Worm (Caenorhabditis elegans) whole organism, L2 larva: ENCODE data around the gene F54H12.8.

Experiments used
- F13H6.1 ChIP-seq: sonication (generic microtip); optimal IDR thresholded peaks from 2 replicates; lab custom pipeline; 2016; ENCODE audit warnings: missing genetic modification characterization, missing compliant biosample characterization
- R02D3.7 ChIP-seq: fragments of 150-350 bp; optimal IDR thresholded peaks from 2 replicates; lab custom pipeline; 2014; ENCODE audit warnings: missing biosample characterization, missing genetic modification characterization
- Y55F3AM.14 ChIP-seq: fragments of 200-800 bp; sonication (Bioruptor generic); optimal IDR thresholded peaks from 2 replicates; lab custom pipeline; 2018; ENCODE audit warnings: mild to moderate bottlenecking, missing genetic modification characterization, missing compliant biosample characterization
- ZK546.5 ChIP-seq: sonication (generic microtip); optimal IDR thresholded peaks from 2 replicates; lab custom pipeline; 2017; ENCODE audit warnings: missing biosample characterization, missing genetic modification characterization
- alr-1 ChIP-seq: fragments of 150-350 bp; optimal IDR thresholded peaks from 2 replicates; lab custom pipeline; 2014; ENCODE audit warnings: missing biosample characterization, missing genetic modification characterization
- aly-2 ChIP-seq: fragments of 150-350 bp; optimal IDR thresholded peaks from 2 replicates; lab custom pipeline; 2014; ENCODE audit warnings: missing biosample characterization, missing genetic modification characterization
- ama-1 ChIP-seq: fragments of 150-350 bp; optimal IDR thresholded peaks from 2 replicates; lab custom pipeline; 2018; ENCODE audit warnings: inconsistent platforms
- blmp-1 ChIP-seq: sonication (generic microtip); optimal IDR thresholded peaks from 2 replicates; lab custom pipeline; 2017; ENCODE audit warnings: missing genetic modification characterization, mild to moderate bottlenecking, missing compliant biosample characterization, antibody characterized with exemption, moderate library complexity; ENCODE audit not compliant: insufficient read depth
- ceh-16 ChIP-seq: fragments of 150-350 bp; optimal IDR thresholded peaks from 2 replicates; lab custom pipeline; 2014; ENCODE audit warnings: missing biosample characterization, missing genetic modification characterization
- crh-2 ChIP-seq: sonication (generic microtip); optimal IDR thresholded peaks from 2 replicates; lab custom pipeline; 2017; ENCODE audit warnings: missing biosample characterization, missing genetic modification characterization
- dmd-4 ChIP-seq: sonication (generic microtip); optimal IDR thresholded peaks from 2 replicates; lab custom pipeline; 2017; ENCODE audit warnings: missing biosample characterization, missing genetic modification characterization
- egl-27 ChIP-seq: sonication (generic microtip); optimal IDR thresholded peaks from 3 replicates; lab custom pipeline; 2017; ENCODE audit warnings: missing biosample characterization, missing genetic modification reagents, missing genetic modification characterization
- elt-1 ChIP-seq: fragments of 150-350 bp; optimal IDR thresholded peaks from 2 replicates; lab custom pipeline; 2014; ENCODE audit warnings: missing biosample characterization, missing genetic modification characterization
- fos-1 ChIP-seq: fragments of 150-350 bp; optimal IDR thresholded peaks from 2 replicates; lab custom pipeline; 2014; ENCODE audit warnings: missing biosample characterization, missing genetic modification characterization
- gmeb-1 ChIP-seq: fragments of 150-350 bp; optimal IDR thresholded peaks from 2 replicates; lab custom pipeline; 2014; ENCODE audit warnings: missing biosample characterization, missing genetic modification characterization
- lin-11 ChIP-seq: fragments of 150-350 bp; sonication (generic microtip); optimal IDR thresholded peaks from 2 replicates; lab custom pipeline; 2014; ENCODE audit warnings: missing biosample characterization, missing genetic modification characterization, inconsistent platforms, mixed read lengths
- lin-13 ChIP-seq: fragments of 150-350 bp; optimal IDR thresholded peaks from 2 replicates; lab custom pipeline; 2014; ENCODE audit warnings: missing biosample characterization, missing genetic modification reagents, missing genetic modification characterization
- lin-39 ChIP-seq: fragments of 150-350 bp; optimal IDR thresholded peaks from 2 replicates; lab custom pipeline; 2014; ENCODE audit warnings: missing biosample characterization, missing genetic modification reagents, missing genetic modification characterization
- lsy-2 ChIP-seq, 2 experiments: fragments of 150-350 bp in 1 of 2; sonication (generic microtip) in 1 of 2; optimal IDR thresholded peaks; 2 replicates each; lab custom pipeline; 2014 to 2017; ENCODE audit warnings: missing biosample characterization in 2 of 2, missing genetic modification characterization in 2 of 2
- mbf-1 ChIP-seq: sonication (generic microtip); optimal IDR thresholded peaks from 2 replicates; lab custom pipeline; 2017; ENCODE audit warnings: missing biosample characterization, missing genetic modification characterization
- mdl-1 ChIP-seq, 2 experiments: fragments of 150-350 bp in 1 of 2; sonication (generic microtip) in 1 of 2; optimal IDR thresholded peaks; 2 replicates each; lab custom pipeline; 2017; ENCODE audit warnings: missing biosample characterization in 2 of 2, missing genetic modification characterization in 2 of 2
- nhr-10 ChIP-seq: sonication (generic microtip); optimal IDR thresholded peaks from 2 replicates; lab custom pipeline; 2017; ENCODE audit warnings: missing biosample characterization, missing genetic modification characterization
- nhr-11 ChIP-seq: fragments of 150-350 bp; optimal IDR thresholded peaks from 2 replicates; lab custom pipeline; 2014; ENCODE audit warnings: missing biosample characterization, missing genetic modification characterization
- nhr-12 ChIP-seq: fragments of 150-350 bp; optimal IDR thresholded peaks from 2 replicates; lab custom pipeline; 2014; ENCODE audit warnings: missing biosample characterization, missing genetic modification characterization
- nhr-129 ChIP-seq: fragments of 150-350 bp; optimal IDR thresholded peaks from 2 replicates; lab custom pipeline; 2014; ENCODE audit warnings: missing biosample characterization, missing genetic modification characterization
- nhr-21 ChIP-seq: fragments of 150-350 bp; optimal IDR thresholded peaks from 2 replicates; lab custom pipeline; 2014; ENCODE audit warnings: missing biosample characterization, missing genetic modification characterization
- nhr-23 ChIP-seq: fragments of 150-350 bp; optimal IDR thresholded peaks from 2 replicates; lab custom pipeline; 2014; ENCODE audit warnings: missing biosample characterization, missing genetic modification reagents, missing genetic modification characterization
- nhr-25 ChIP-seq: fragments of 150-350 bp; sonication (generic microtip); optimal IDR thresholded peaks from 3 replicates; lab custom pipeline; 2014; ENCODE audit warnings: missing biosample characterization, missing genetic modification characterization
- nhr-6 ChIP-seq: fragments of 150-350 bp; optimal IDR thresholded peaks from 2 replicates; lab custom pipeline; 2014; ENCODE audit warnings: missing biosample characterization, missing genetic modification characterization
- nhr-77 ChIP-seq: fragments of 150-350 bp; optimal IDR thresholded peaks from 2 replicates; lab custom pipeline; 2014; ENCODE audit warnings: missing biosample characterization, missing genetic modification characterization
- peb-1 ChIP-seq: fragments of 150-350 bp; optimal IDR thresholded peaks from 2 replicates; lab custom pipeline; 2014; ENCODE audit warnings: missing biosample characterization, missing genetic modification characterization
- sem-4 ChIP-seq: fragments of 150-350 bp; optimal IDR thresholded peaks from 2 replicates; lab custom pipeline; 2014; ENCODE audit warnings: missing biosample characterization, missing genetic modification reagents, missing genetic modification characterization
- skn-1 ChIP-seq: sonication (generic microtip); optimal IDR thresholded peaks from 2 replicates; lab custom pipeline; 2017; ENCODE audit warnings: missing biosample characterization, missing genetic modification characterization
- sma-3 ChIP-seq: sonication (generic microtip); optimal IDR thresholded peaks from 2 replicates; lab custom pipeline; 2016; ENCODE audit warnings: missing genetic modification reagents, missing genetic modification characterization, missing compliant biosample characterization
- sma-9 ChIP-seq, 2 experiments: fragments of 150-350 bp in 1 of 2; sonication (generic microtip) in 1 of 2; optimal IDR thresholded peaks; 2 replicates each; lab custom pipeline; 2014 to 2016; ENCODE audit warnings: missing genetic modification characterization in 2 of 2, mild to moderate bottlenecking in 1 of 2, missing biosample characterization in 1 of 2, missing compliant biosample characterization in 1 of 2, missing genetic modification reagents in 1 of 2, moderate library complexity in 1 of 2
- snpc-4 ChIP-seq: fragments of 150-350 bp; optimal IDR thresholded peaks from 2 replicates; lab custom pipeline; 2014; ENCODE audit warnings: missing biosample characterization, missing genetic modification characterization
- unc-39 ChIP-seq: fragments of 150-350 bp; optimal IDR thresholded peaks from 2 replicates; lab custom pipeline; 2014; ENCODE audit warnings: missing biosample characterization, missing genetic modification characterization
- unc-55 ChIP-seq: fragments of 150-350 bp; sonication (generic microtip); optimal IDR thresholded peaks from 3 replicates; lab custom pipeline; 2014; ENCODE audit warnings: missing biosample characterization, missing genetic modification reagents, missing genetic modification characterization
- unc-62 ChIP-seq: fragments of 150-350 bp; optimal IDR thresholded peaks from 2 replicates; lab custom pipeline; 2014; ENCODE audit warnings: missing biosample characterization, missing genetic modification reagents, missing genetic modification characterization
- zag-1 ChIP-seq: fragments of 150-350 bp; optimal IDR thresholded peaks from 2 replicates; lab custom pipeline; 2014; ENCODE audit warnings: missing biosample characterization, missing genetic modification characterization
- ztf-1 ChIP-seq: fragments of 200-800 bp; sonication (Bioruptor generic); conservative IDR thresholded peaks from 2 replicates; pipeline ENCODE4 v1.3.6; 2022; ENCODE audit warnings: missing genetic modification characterization, missing compliant biosample characterization
- ztf-11 ChIP-seq: sonication (generic microtip); optimal IDR thresholded peaks from 2 replicates; lab custom pipeline; 2017; ENCODE audit warnings: missing biosample characterization, missing genetic modification characterization
- ztf-4 ChIP-seq: fragments of 150-350 bp; optimal IDR thresholded peaks from 2 replicates; lab custom pipeline; 2014; ENCODE audit warnings: missing biosample characterization, missing genetic modification characterization

Gene F54H12.8

DNA sequence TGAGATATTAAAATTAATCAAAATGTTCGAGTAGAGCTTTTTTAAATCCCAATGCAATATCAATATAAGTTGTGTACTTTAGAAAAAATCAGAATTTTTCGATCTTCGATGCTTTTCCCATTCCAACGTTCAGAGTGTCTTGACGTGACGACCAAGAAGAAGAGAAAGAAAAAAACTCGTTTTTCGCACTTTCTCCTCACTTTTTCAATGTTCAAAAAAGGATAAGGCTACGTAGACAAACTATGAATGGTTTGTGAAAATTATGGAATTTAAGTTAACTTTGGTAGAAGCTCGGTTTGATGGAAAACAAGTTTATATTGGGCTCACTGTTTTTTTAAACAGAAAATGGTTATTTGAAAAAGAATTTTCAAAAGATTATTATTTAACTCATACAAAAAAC is 21.3 kb downstream of the F54H12.8 start:
- TF ChIP-seq dmd-4 (no peak), nhr-10 (no peak), nhr-23 (tag; lab: Kevin White, UChicago) (no peak), zag-1 (tag; lab: Kevin White, UChicago) (no peak), nhr-77 (tag; lab: Kevin White, UChicago) (no peak), unc-55 (GFP tag; lab: Kevin White, UChicago) (no peak), blmp-1 (tag; lab: Kevin White, UChicago) (no peak), alr-1 (tag; lab: Kevin White, UChicago) (no peak), lin-13 (GFP tag; lab: Kevin White, UChicago) (no peak), sma-9 (GFP tag; optimal IDR thresholded peaks at IDR 0.05; lab: Kevin White, UChicago) (no peak), sma-9 (tag; optimal IDR thresholded peaks at IDR 0.05; lab: Kevin White, UChicago) (no peak), nhr-6 (tag; lab: Kevin White, UChicago) (no peak), nhr-12 (tag; lab: Kevin White, UChicago) (no peak), mdl-1 (tag; optimal IDR thresholded peaks at IDR 0.05; lab: Kevin White, UChicago) (no peak), lin-39 (no peak), egl-27 (no peak), elt-1 (tag; lab: Kevin White, UChicago) (no peak), unc-62 (GFP tag; lab: Kevin White, UChicago) (no peak), F13H6.1 (tag; lab: Kevin White, UChicago) (no peak), ztf-1 (GFP tag; lab: Robert Waterston, UW) (no peak), crh-2 (no peak)

DNA sequence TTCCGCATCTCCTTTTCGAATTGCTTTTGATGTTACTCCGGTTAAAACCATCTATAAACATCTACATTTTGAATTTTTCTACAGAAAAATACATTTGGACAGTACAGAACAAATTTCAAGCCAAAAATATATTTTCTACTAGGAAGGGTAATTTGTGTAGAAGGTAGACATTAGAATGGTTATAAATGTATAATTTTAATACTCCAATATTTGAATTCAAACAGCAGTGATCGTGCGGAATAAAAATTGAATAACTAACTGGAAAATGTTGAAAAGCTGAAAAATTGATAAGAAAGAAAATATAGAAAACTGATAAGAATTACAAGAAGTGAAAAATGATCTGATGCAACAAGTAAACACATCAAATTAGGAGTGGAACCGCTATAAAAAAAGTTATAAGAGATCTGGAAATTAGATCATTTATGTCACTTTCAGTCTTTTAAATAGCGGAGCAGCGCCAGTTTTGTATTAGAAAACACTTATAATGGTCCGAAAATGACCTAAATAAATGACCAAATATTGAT is 22.0 kb downstream of the F54H12.8 start, which contains the start of gene gsto-1:
Gene gsto-1 (minus strand): TSS at position 51 of the 524 bp plus-strand sequence.
- TF ChIP-seq peb-1 (no peak), ztf-11 (tag; lab: Kevin White, UChicago) (no peak), fos-1 (tag; lab: Kevin White, UChicago) (peak; percentile 26), crh-2 (peak; percentile 8), nhr-25 (tag; lab: Kevin White, UChicago) (no peak), nhr-129 (tag; lab: Kevin White, UChicago) (peak; percentile 31), gmeb-1 (peak; percentile 6), sma-9 (GFP tag; optimal IDR thresholded peaks at IDR 0.05; lab: Kevin White, UChicago) (no peak), sma-9 (tag; optimal IDR thresholded peaks at IDR 0.05; lab: Kevin White, UChicago) (no peak)

DNA sequence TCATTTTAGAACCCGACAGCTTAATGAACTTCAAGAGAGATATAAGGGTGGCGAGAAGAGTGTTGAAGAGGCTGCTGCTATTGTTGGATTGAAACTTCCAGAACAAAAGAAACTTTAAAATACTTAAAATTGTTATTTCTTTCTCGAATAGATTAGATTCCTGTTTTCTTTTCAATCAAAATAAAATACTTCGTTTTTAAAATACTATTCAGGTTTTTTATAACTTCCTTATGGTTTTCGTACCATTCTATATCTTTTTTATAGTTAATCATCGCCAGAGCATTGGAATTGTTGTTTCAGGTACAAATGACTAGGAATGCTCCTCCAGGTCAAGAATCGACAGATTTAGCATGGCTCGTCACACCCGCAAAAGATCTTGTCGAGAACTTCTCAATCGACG is 27.6 kb downstream of the F54H12.8 start, which contains the start of gene kle-2:
Gene kle-2 (plus strand): TSS at position 301 of the 400 bp plus-strand sequence.
- TF ChIP-seq ztf-4, result no peak
- TF ChIP-seq ZK546.5 (tag; lab: Kevin White, UChicago), result no peak
- no peak for TF ChIP-seq Y55F3AM.14
- no peak for TF ChIP-seq R02D3.7 (tag; lab: Kevin White, UChicago)
- no peak for TF ChIP-seq sma-9 (GFP tag; optimal IDR thresholded peaks at IDR 0.05; lab: Kevin White, UChicago)
- no peak for TF ChIP-seq sma-9 (tag; optimal IDR thresholded peaks at IDR 0.05; lab: Kevin White, UChicago)
- TF ChIP-seq gmeb-1, result no peak
- no peak for TF ChIP-seq ztf-1 (GFP tag; lab: Robert Waterston, UW)
- TF ChIP-seq mdl-1 (tag; optimal IDR thresholded peaks at IDR 0.05; lab: Kevin White, UChicago), result no peak
- TF ChIP-seq ama-1, result no peak
- TF ChIP-seq unc-55 (GFP tag; lab: Kevin White, UChicago), result no peak
- TF ChIP-seq sem-4, result no peak
- no peak for TF ChIP-seq lsy-2 (tag; optimal IDR thresholded peaks at IDR 0.05; lab: Kevin White, UChicago)
- no peak for TF ChIP-seq lin-39
- TF ChIP-seq ztf-11 (tag; lab: Kevin White, UChicago), result no peak
- no peak for TF ChIP-seq zag-1 (tag; lab: Kevin White, UChicago)
- TF ChIP-seq unc-39 (tag; lab: Kevin White, UChicago), result no peak
- TF ChIP-seq nhr-23 (tag; lab: Kevin White, UChicago), result no peak
- TF ChIP-seq nhr-10, result no peak
- no peak for TF ChIP-seq skn-1 (tag; lab: Kevin White, UChicago)
- no peak for TF ChIP-seq alr-1 (tag; lab: Kevin White, UChicago)
- TF ChIP-seq, all 48 proteins: peak for 0

- no peak for TF ChIP-seq snpc-4 (tag; lab: Kevin White, UChicago)
- TF ChIP-seq unc-39 (tag; lab: Kevin White, UChicago), result no peak
- no peak for TF ChIP-seq skn-1 (tag; lab: Kevin White, UChicago)
- no peak for TF ChIP-seq zag-1 (tag; lab: Kevin White, UChicago)
- no peak for TF ChIP-seq mbf-1 (tag; lab: Kevin White, UChicago)
- peak; percentile 68 for TF ChIP-seq lin-13 (GFP tag; lab: Kevin White, UChicago)
- TF ChIP-seq nhr-11, result no peak
- no peak for TF ChIP-seq ztf-11 (tag; lab: Kevin White, UChicago)
- TF ChIP-seq nhr-77 (tag; lab: Kevin White, UChicago), result peak; percentile 30
- no peak for TF ChIP-seq ztf-1 (GFP tag; lab: Robert Waterston, UW)
- no peak for TF ChIP-seq sem-4
- no peak for TF ChIP-seq elt-1 (tag; lab: Kevin White, UChicago)
- peak; percentile 64 for TF ChIP-seq nhr-129 (tag; lab: Kevin White, UChicago)
- no peak for TF ChIP-seq nhr-12 (tag; lab: Kevin White, UChicago)
- TF ChIP-seq aly-2 (tag; lab: Kevin White, UChicago), result no peak
- TF ChIP-seq R02D3.7 (tag; lab: Kevin White, UChicago), result peak; percentile 20
- no peak for TF ChIP-seq dmd-4
- TF ChIP-seq ama-1, result peak; percentile 31
- TF ChIP-seq unc-55 (GFP tag; lab: Kevin White, UChicago), result peak; percentile 86
- peak; percentile 51 to 88 for TF ChIP-seq lsy-2 (tag; optimal IDR thresholded peaks at IDR 0.05; lab: Kevin White, UChicago)
- peak; percentile 70 for TF ChIP-seq lin-11 (tag; lab: Kevin White, UChicago)
- TF ChIP-seq sma-3 (GFP tag; lab: Kevin White, UChicago), result peak; percentile 61
- TF ChIP-seq ceh-16 (tag; lab: Kevin White, UChicago), result no peak
- TF ChIP-seq crh-2, result peak; percentile 49
- no peak for TF ChIP-seq alr-1 (tag; lab: Kevin White, UChicago)
- TF ChIP-seq lin-39, result no peak
- peak; percentile 42 for TF ChIP-seq nhr-21
- TF ChIP-seq mdl-1 (tag; optimal IDR thresholded peaks at IDR 0.05; lab: Kevin White, UChicago), result no peak
These were observed 28.2 kb downstream of the F54H12.8 start, which contains the start of gene C29E4.12 for ce11 chrIII:7940819-7941218. Gene C29E4.12, plus strand, starts transcription at chrIII:7941151.
